Fruit fly (Drosophila melanogaster): ENCODE results near the gene Alms1a.

Gene Alms1a

DNA sequence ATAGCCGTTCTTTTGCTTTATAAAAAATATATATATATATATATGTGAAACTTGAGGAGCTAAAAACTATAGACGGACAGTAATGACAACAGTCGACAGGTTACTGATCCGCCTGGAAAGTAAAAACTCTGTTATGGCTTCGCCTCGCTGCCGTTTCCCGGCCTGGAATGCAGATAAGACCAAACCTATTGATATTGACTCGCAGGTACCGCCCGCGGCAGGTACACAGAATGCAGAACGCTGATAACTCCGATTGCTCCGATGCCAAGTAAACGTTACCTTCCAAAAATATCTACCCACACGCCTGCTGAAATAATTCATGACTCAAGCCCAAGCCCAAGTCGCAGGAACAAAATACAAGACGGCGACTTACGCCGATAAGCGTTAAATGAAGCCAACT is 41.6 kb upstream of the Alms1a start:
- no peak for TF ChIP-seq CG33017 (tag; optimal IDR thresholded peaks at IDR 0.05)
- TF ChIP-seq cnc (optimal IDR thresholded peaks at IDR 0.05) = no peak
- no peak for TF ChIP-seq CG7045 (GFP tag; optimal IDR thresholded peaks at IDR 0.05)
- TF ChIP-seq CG1620 (GFP tag; optimal IDR thresholded peaks at IDR 0.05) = no peak
- TF ChIP-seq Crg-1 (GFP tag; optimal IDR thresholded peaks at IDR 0.05) = no peak
- TF ChIP-seq cic (GFP tag; optimal IDR thresholded peaks at IDR 0.05) = no peak
- no peak for TF ChIP-seq bab1 (GFP tag; optimal IDR thresholded peaks at IDR 0.05)
- no peak for TF ChIP-seq CG7101 (tag; optimal IDR thresholded peaks at IDR 0.05)
- no peak for TF ChIP-seq Hr96 (GFP tag; optimal IDR thresholded peaks at IDR 0.05)
- TF ChIP-seq tj (GFP tag; optimal IDR thresholded peaks at IDR 0.05) = no peak
- TF ChIP-seq toe (GFP tag; optimal IDR thresholded peaks at IDR 0.05) = no peak
- no peak for TF ChIP-seq CG12768 (GFP tag; optimal IDR thresholded peaks at IDR 0.05)
- no peak for TF ChIP-seq CG14711 (tag; optimal IDR thresholded peaks at IDR 0.05)

DNA sequence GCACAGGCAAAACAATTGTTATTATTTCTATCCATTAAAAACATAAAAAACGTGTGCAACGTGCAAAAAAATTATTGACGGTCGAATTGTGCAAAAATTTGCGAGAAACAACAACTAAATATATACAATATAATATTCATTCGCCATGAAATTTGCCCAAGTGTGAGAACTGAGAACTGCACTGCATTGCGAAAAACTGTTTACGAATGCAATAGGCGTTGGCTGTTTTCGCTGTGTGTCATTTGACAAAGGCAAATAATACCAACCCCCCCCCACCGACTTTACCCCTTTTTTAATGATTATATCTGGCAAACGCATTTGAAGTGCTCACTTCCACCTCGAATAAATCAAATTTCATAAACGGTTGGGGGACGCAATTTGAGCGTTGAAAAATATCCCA is 39.2 kb upstream of the Alms1a start:
- peak; percentile 7 for TF ChIP-seq pad (GFP tag; optimal IDR thresholded peaks at IDR 0.05)
- TF ChIP-seq tj (GFP tag; optimal IDR thresholded peaks at IDR 0.05) = peak; percentile 99
- no peak for TF ChIP-seq Crg-1 (GFP tag; optimal IDR thresholded peaks at IDR 0.05)
- no peak for TF ChIP-seq ovo (GFP tag; optimal IDR thresholded peaks at IDR 0.05)
- TF ChIP-seq kay (GFP tag; ENCODE audit: borderline replicate concordance) = peak; percentile 72

DNA sequence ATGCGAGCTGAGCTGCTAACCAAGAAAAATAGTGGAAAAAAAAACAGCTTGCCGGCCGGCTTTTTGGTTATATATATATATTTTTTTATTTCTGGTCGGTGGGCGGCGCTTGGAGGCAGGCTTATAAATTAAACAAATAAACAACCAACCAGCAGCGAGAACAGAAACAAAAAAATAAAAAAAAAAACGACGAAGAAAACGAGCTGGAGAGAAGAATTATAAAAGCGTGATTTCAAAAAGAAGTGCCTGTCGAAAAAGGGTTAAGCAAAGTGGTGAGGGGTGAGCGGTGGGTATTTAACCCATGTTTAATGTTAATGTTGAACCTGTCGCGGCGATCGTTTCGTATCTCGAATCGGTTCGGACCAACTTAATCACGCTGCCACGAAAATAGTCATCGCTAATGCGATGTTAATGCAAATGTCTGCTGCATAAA is 35.4 kb upstream of the Alms1a start:
- TF ChIP-seq tj (GFP tag; optimal IDR thresholded peaks at IDR 0.05) (no peak), CG14711 (tag; optimal IDR thresholded peaks at IDR 0.05) (no peak), toe (GFP tag; optimal IDR thresholded peaks at IDR 0.05) (no peak), kay (GFP tag; ENCODE audit: borderline replicate concordance) (no peak), CG1620 (GFP tag; optimal IDR thresholded peaks at IDR 0.05) (no peak), ovo (GFP tag; optimal IDR thresholded peaks at IDR 0.05) (no peak), CG7045 (GFP tag; optimal IDR thresholded peaks at IDR 0.05) (no peak), CG7101 (tag; optimal IDR thresholded peaks at IDR 0.05) (no peak), CG11617 (GFP tag; optimal IDR thresholded peaks at IDR 0.05) (no peak), CG5204 (GFP tag; optimal IDR thresholded peaks at IDR 0.05) (no peak), cnc (optimal IDR thresholded peaks at IDR 0.05) (no peak), pad (GFP tag; optimal IDR thresholded peaks at IDR 0.05) (no peak), Hr96 (GFP tag; optimal IDR thresholded peaks at IDR 0.05) (no peak), CG33017 (tag; optimal IDR thresholded peaks at IDR 0.05) (no peak), cic (GFP tag; optimal IDR thresholded peaks at IDR 0.05) (no peak), CG12768 (GFP tag; optimal IDR thresholded peaks at IDR 0.05) (no peak), Mnt (GFP tag; optimal IDR thresholded peaks at IDR 0.05) (no peak), Clk (GFP tag; optimal IDR thresholded peaks at IDR 0.05) (no peak), Crg-1 (GFP tag; optimal IDR thresholded peaks at IDR 0.05) (no peak)

DNA sequence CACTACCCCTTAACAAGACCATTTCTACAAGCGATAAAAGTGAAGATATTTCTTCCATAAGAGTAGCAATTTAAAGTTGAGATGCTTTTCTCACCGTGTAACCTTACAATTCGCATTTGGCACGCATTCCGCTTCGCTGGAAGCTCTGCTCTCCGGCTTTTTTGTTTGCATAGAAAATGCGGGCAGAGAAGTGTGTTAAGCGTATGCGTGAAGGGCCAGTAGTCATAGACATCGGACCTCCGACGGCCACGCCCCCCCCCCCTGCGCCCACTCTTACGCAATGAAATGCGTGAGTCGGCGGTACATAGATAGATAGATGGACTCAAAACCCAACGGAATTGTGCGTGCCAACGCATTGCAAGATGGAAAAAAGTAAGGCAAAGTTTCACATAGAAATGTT is 33.6 kb upstream of the Alms1a start:
- TF ChIP-seq bab1 (GFP tag; optimal IDR thresholded peaks at IDR 0.05) = no peak
- no peak for TF ChIP-seq Hr96 (GFP tag; optimal IDR thresholded peaks at IDR 0.05)
- no peak for TF ChIP-seq tj (GFP tag; optimal IDR thresholded peaks at IDR 0.05)
- no peak for TF ChIP-seq CG14711 (tag; optimal IDR thresholded peaks at IDR 0.05)
- TF ChIP-seq CG12768 (GFP tag; optimal IDR thresholded peaks at IDR 0.05) = no peak
- TF ChIP-seq ovo (GFP tag; optimal IDR thresholded peaks at IDR 0.05) = no peak

DNA sequence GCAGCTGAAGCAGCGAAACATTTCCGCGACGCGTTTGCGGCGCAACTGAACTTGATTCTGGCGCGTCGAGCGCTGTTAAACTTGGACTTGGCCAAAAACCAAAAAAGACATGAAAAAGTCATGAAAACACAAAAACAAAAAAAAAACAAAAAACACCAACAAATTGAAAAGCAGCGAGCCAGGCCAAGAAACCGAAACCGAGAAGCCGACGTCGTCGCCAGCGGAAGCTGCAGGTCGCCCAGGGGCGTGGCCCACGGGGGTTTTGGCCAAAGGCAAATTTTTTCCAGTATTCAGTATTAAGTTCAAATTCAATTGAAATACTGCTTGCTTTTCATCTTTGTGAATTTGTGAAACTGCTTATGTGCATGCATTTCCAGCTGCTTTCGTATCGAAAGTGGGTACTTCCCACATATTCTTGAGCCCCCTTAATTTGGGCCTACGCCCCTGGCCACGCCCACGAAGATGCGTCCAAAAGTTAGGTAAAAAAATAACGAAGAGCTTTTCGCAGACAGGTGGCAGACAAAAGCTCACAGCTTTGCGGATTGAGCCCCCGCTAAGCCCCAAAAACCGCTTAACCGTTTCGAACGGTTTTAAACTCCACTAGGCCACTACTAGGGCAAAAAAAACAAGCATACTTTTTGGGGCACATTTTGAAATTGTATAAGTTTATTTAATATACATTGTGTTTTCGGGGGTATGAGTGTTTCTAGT is 31.0 kb upstream of the Alms1a start, which contains the start of gene CG3009:
CG3009 (minus strand) TSS at position 51 of the 711 bp plus-strand sequence.
- TF ChIP-seq ovo (GFP tag; optimal IDR thresholded peaks at IDR 0.05) (peak; percentile 86), CG33017 (tag; optimal IDR thresholded peaks at IDR 0.05) (peak; percentile 83), pad (GFP tag; optimal IDR thresholded peaks at IDR 0.05) (peak; percentile 80), Mnt (GFP tag; optimal IDR thresholded peaks at IDR 0.05) (peak; percentile 89), Crg-1 (GFP tag; optimal IDR thresholded peaks at IDR 0.05) (peak; percentile 78), CG12768 (GFP tag; optimal IDR thresholded peaks at IDR 0.05) (peak; percentile 93), Clk (GFP tag; optimal IDR thresholded peaks at IDR 0.05) (peak; percentile 86), CG5204 (GFP tag; optimal IDR thresholded peaks at IDR 0.05) (peak; percentile 86), Hr96 (GFP tag; optimal IDR thresholded peaks at IDR 0.05) (peak; percentile 96), CG1620 (GFP tag; optimal IDR thresholded peaks at IDR 0.05) (peak; percentile 87), CG11617 (GFP tag; optimal IDR thresholded peaks at IDR 0.05) (peak; percentile 90), CG14711 (tag; optimal IDR thresholded peaks at IDR 0.05) (peak; percentile 86), CG7045 (GFP tag; optimal IDR thresholded peaks at IDR 0.05) (peak; percentile 91), bab1 (GFP tag; optimal IDR thresholded peaks at IDR 0.05) (peak; percentile 95), kay (GFP tag; ENCODE audit: borderline replicate concordance) (peak; percentile 60), tj (GFP tag; optimal IDR thresholded peaks at IDR 0.05) (peak; percentile 77), toe (GFP tag; optimal IDR thresholded peaks at IDR 0.05) (peak; percentile 79), cnc (optimal IDR thresholded peaks at IDR 0.05) (no peak), cic (GFP tag; optimal IDR thresholded peaks at IDR 0.05) (peak; percentile 19), CG7101 (tag; optimal IDR thresholded peaks at IDR 0.05) (peak; percentile 92)

DNA sequence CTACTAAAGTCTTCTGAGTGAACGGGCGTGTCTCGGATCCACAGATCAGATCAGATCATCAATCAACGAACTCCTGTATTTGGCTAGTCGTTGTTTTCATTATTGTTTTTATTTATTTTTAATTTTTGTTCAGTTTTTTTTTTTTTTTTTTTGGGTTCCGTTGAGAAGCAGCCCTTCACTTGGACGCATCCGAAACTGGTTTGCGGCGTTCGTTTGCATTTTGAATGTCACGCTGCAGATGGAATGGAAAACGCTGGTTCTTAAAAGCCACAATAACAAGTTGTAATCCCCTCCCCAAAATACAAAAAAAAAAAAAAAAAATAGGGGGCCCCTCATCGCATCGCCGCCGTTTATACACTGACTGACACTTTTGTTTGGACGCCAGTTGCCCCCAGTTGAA is 28.3 kb upstream of the Alms1a start:
- no peak for TF ChIP-seq Clk (GFP tag; optimal IDR thresholded peaks at IDR 0.05)
- no peak for TF ChIP-seq tj (GFP tag; optimal IDR thresholded peaks at IDR 0.05)
- TF ChIP-seq cnc (optimal IDR thresholded peaks at IDR 0.05) = no peak
- TF ChIP-seq pad (GFP tag; optimal IDR thresholded peaks at IDR 0.05) = no peak
- TF ChIP-seq ovo (GFP tag; optimal IDR thresholded peaks at IDR 0.05) = no peak
- TF ChIP-seq bab1 (GFP tag; optimal IDR thresholded peaks at IDR 0.05) = no peak
- no peak for TF ChIP-seq CG1620 (GFP tag; optimal IDR thresholded peaks at IDR 0.05)
- no peak for TF ChIP-seq CG7101 (tag; optimal IDR thresholded peaks at IDR 0.05)
- TF ChIP-seq Crg-1 (GFP tag; optimal IDR thresholded peaks at IDR 0.05) = no peak
